Worm (Caenorhabditis elegans) whole organism, mixed stage, embryonic: ENCODE data around the gene srh-88.

Source experiments
- bed-3 ChIP-seq: fragments of 200-800 bp; sonication (Bioruptor generic); optimal IDR thresholded peaks from 3 replicates; lab custom pipeline; 2018; ENCODE audit warnings: mild to moderate bottlenecking, missing genetic modification characterization, moderate library complexity, missing compliant biosample characterization
- blmp-1 ChIP-seq: fragments of 150-350 bp; optimal IDR thresholded peaks from 2 replicates; lab custom pipeline; 2014; ENCODE audit warnings: missing biosample characterization, missing genetic modification characterization
- ceh-39 ChIP-seq: fragments of 150-350 bp; optimal IDR thresholded peaks from 2 replicates; lab custom pipeline; 2014; ENCODE audit warnings: missing biosample characterization, missing genetic modification characterization
- ceh-43 ChIP-seq: fragments of 200-800 bp; sonication (Bioruptor generic); optimal IDR thresholded peaks from 2 replicates; lab custom pipeline; 2018; ENCODE audit warnings: mild to moderate bottlenecking, missing genetic modification characterization, moderate library complexity, missing compliant biosample characterization
- ceh-83 ChIP-seq: fragments of 200-800 bp; sonication (Bioruptor generic); optimal IDR thresholded peaks from 2 replicates; lab custom pipeline; 2018; ENCODE audit warnings: mild to moderate bottlenecking, missing genetic modification characterization, missing compliant biosample characterization
- ces-1 ChIP-seq: fragments of 150-350 bp; optimal IDR thresholded peaks from 2 replicates; lab custom pipeline; 2014; ENCODE audit warnings: missing biosample characterization, missing genetic modification reagents, missing genetic modification characterization
- cnd-1 ChIP-seq: fragments of 200-800 bp; sonication (Bioruptor generic); optimal IDR thresholded peaks from 2 replicates; lab custom pipeline; 2018; ENCODE audit warnings: mild to moderate bottlenecking, missing genetic modification characterization, missing compliant biosample characterization
- elt-1 ChIP-seq: sonication (generic microtip); optimal IDR thresholded peaks from 2 replicates; lab custom pipeline; 2017; ENCODE audit warnings: missing genetic modification characterization, mild to moderate bottlenecking, missing compliant biosample characterization, antibody characterized with exemption, moderate library complexity, borderline replicate concordance; ENCODE audit not compliant: insufficient read depth
- elt-3 ChIP-seq: fragments of 150-350 bp; optimal IDR thresholded peaks from 2 replicates; lab custom pipeline; 2014; ENCODE audit warnings: missing biosample characterization, missing genetic modification characterization
- flh-1 ChIP-seq: fragments of 200-800 bp; sonication (Bioruptor generic); optimal IDR thresholded peaks from 2 replicates; lab custom pipeline; 2018; ENCODE audit warnings: mild to moderate bottlenecking, missing genetic modification characterization, moderate library complexity, missing compliant biosample characterization
- ham-2 ChIP-seq: fragments of 200-800 bp; sonication (Bioruptor generic); optimal IDR thresholded peaks from 2 replicates; lab custom pipeline; 2018; ENCODE audit warnings: mild to moderate bottlenecking, missing genetic modification characterization, missing compliant biosample characterization
- hlh-1 ChIP-seq: fragments of 150-350 bp; optimal IDR thresholded peaks from 2 replicates; lab custom pipeline; 2014; ENCODE audit warnings: missing biosample characterization, missing genetic modification reagents, missing genetic modification characterization
- lin-13 ChIP-seq: fragments of 150-350 bp; optimal IDR thresholded peaks from 2 replicates; lab custom pipeline; 2014; ENCODE audit warnings: missing biosample characterization, missing genetic modification characterization
- lin-32 ChIP-seq: fragments of 200-800 bp; sonication (Bioruptor generic); optimal IDR thresholded peaks from 2 replicates; lab custom pipeline; 2018; ENCODE audit warnings: mild to moderate bottlenecking, missing genetic modification characterization, missing compliant biosample characterization
- lsy-2 ChIP-seq: fragments of 150-350 bp; optimal IDR thresholded peaks from 2 replicates; lab custom pipeline; 2014; ENCODE audit warnings: missing biosample characterization, missing genetic modification characterization
- mab-5 ChIP-seq: fragments of 150-350 bp; optimal IDR thresholded peaks from 2 replicates; lab custom pipeline; 2014; ENCODE audit warnings: missing biosample characterization, missing genetic modification characterization
- mep-1 ChIP-seq: fragments of 150-350 bp; optimal IDR thresholded peaks from 2 replicates; lab custom pipeline; 2017; ENCODE audit warnings: missing biosample characterization, missing genetic modification reagents, missing genetic modification characterization, inconsistent platforms
- mls-2 ChIP-seq: sonication (generic microtip); optimal IDR thresholded peaks from 2 replicates; lab custom pipeline; 2016; ENCODE audit warnings: mild to moderate bottlenecking, missing genetic modification characterization, moderate library complexity, missing compliant biosample characterization
- nhr-12 ChIP-seq: fragments of 150-350 bp; optimal IDR thresholded peaks from 2 replicates; lab custom pipeline; 2014; ENCODE audit warnings: missing biosample characterization, missing genetic modification characterization
- nhr-2 ChIP-seq: fragments of 150-350 bp; optimal IDR thresholded peaks from 2 replicates; lab custom pipeline; 2014; ENCODE audit warnings: missing biosample characterization, missing genetic modification characterization
- nhr-237 ChIP-seq: fragments of 150-350 bp; optimal IDR thresholded peaks from 2 replicates; lab custom pipeline; 2014; ENCODE audit warnings: missing biosample characterization, missing genetic modification characterization
- nhr-28 ChIP-seq: fragments of 150-350 bp; optimal IDR thresholded peaks from 2 replicates; lab custom pipeline; 2014; ENCODE audit warnings: missing biosample characterization, missing genetic modification characterization
- nhr-76 ChIP-seq: sonication (generic microtip); optimal IDR thresholded peaks from 2 replicates; lab custom pipeline; 2017; ENCODE audit warnings: missing biosample characterization, missing genetic modification characterization
- pha-4 ChIP-seq: fragments of 150-350 bp; optimal IDR thresholded peaks from 2 replicates; lab custom pipeline; 2018; ENCODE audit warnings: missing biosample characterization, missing genetic modification reagents, missing genetic modification characterization
- sem-2 ChIP-seq: fragments of 200-800 bp; sonication (Bioruptor generic); optimal IDR thresholded peaks from 2 replicates; lab custom pipeline; 2018; ENCODE audit warnings: mild to moderate bottlenecking, missing genetic modification characterization, missing compliant biosample characterization
- sptf-1 ChIP-seq: sonication (generic microtip); optimal IDR thresholded peaks from 2 replicates; lab custom pipeline; 2017; ENCODE audit warnings: mild to moderate bottlenecking, missing genetic modification characterization, moderate library complexity, missing compliant biosample characterization
- tbx-8 ChIP-seq: fragments of 200-800 bp; sonication (Bioruptor generic); optimal IDR thresholded peaks from 2 replicates; lab custom pipeline; 2018; ENCODE audit warnings: mild to moderate bottlenecking, missing genetic modification characterization, moderate library complexity, missing compliant biosample characterization
- unc-120 ChIP-seq: sonication (generic microtip); optimal IDR thresholded peaks from 2 replicates; lab custom pipeline; 2017; ENCODE audit warnings: missing genetic modification characterization, missing compliant biosample characterization; ENCODE audit not compliant: poor library complexity, severe bottlenecking
- unc-39 ChIP-seq: fragments of 150-350 bp; optimal IDR thresholded peaks from 2 replicates; lab custom pipeline; 2014; ENCODE audit warnings: missing biosample characterization, missing genetic modification characterization
- zip-8 ChIP-seq: fragments of 150-350 bp; optimal IDR thresholded peaks from 2 replicates; lab custom pipeline; 2014; ENCODE audit warnings: missing biosample characterization, missing genetic modification characterization
- ztf-11 ChIP-seq: fragments of 150-350 bp; optimal IDR thresholded peaks from 2 replicates; lab custom pipeline; 2014; ENCODE audit warnings: missing biosample characterization, missing genetic modification characterization

Gene srh-88

DNA sequence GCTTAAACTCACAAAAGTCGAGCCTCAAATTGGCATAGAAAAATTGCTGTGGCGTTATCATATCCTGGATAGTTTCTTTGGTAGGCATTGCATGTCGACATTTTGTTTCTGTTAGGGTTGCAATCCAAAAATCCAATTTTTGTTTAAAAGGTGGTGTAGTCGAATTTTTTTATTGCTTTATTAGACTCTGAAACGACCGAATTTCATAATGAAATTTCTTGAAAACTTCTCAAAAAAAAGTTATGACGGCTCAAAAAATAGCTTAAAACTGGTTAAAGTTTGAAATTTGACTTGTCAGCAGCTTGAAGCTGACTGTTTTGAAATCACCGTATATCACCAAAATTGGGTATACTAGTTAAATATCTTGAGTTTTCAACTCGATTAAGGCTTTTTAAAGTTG is 23.3 kb downstream of the srh-88 start, which contains the start of gene srw-143:
Gene srw-143 (minus strand): TSS at position 101 of the 400 bp plus-strand sequence.
- no peak for TF ChIP-seq ceh-83 (GFP tag; lab: Kevin White, UChicago)
- no peak for TF ChIP-seq lsy-2 (tag; lab: Kevin White, UChicago)
- no peak for TF ChIP-seq mab-5 (tag; lab: Kevin White, UChicago)
- TF ChIP-seq blmp-1 (tag; lab: Kevin White, UChicago), result no peak
- TF ChIP-seq nhr-2 (tag; lab: Kevin White, UChicago), result no peak
- no peak for TF ChIP-seq nhr-12 (tag; lab: Kevin White, UChicago)
- TF ChIP-seq hlh-1 (tag; lab: Kevin White, UChicago), result no peak
- TF ChIP-seq, all 35 proteins: peak for 0

DNA sequence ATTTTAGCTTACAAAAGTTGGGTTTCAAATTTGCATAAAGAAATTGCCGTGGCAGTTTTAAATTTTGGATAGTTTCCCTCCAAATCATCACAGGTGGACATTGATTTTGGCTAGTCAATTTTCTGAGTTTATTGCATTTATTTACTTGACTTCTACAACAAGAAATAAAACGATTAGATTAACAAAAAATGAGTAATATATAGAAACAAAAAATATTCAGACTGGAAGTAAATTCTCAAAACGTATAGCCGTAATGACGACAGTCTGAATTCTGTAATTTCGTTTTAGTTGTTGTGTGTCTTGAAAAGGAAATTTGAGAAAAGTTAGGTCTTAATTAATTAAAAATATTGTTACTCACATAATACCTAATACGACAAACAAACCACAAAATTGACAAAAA is 26.2 kb downstream of the srh-88 start, which contains the start of gene srw-141:
Gene srw-141 (minus strand): TSS at position 101 of the 400 bp plus-strand sequence.
- TF ChIP-seq elt-3 (tag; lab: Kevin White, UChicago) (no peak), ceh-39 (tag; lab: Kevin White, UChicago) (no peak), mls-2 (tag; lab: Kevin White, UChicago) (no peak), mab-5 (tag; lab: Kevin White, UChicago) (no peak), sptf-1 (no peak), blmp-1 (tag; lab: Kevin White, UChicago) (no peak), lin-32 (GFP tag; lab: Kevin White, UChicago) (no peak), sem-2 (GFP tag; lab: Kevin White, UChicago) (no peak), ceh-43 (GFP tag; lab: Kevin White, UChicago) (no peak), ces-1 (GFP tag; lab: Kevin White, UChicago) (no peak), bed-3 (GFP tag; lab: Kevin White, UChicago) (no peak)

ce11 chrV:2934075-2934474 is 30.6 kb downstream of the srh-88 start, which contains the start of gene srh-247:
Gene srh-247 (minus strand): TSS chrV:2934175.
- TF ChIP-seq ces-1 (GFP tag; lab: Kevin White, UChicago) (no peak), nhr-12 (tag; lab: Kevin White, UChicago) (no peak), nhr-237 (no peak), elt-3 (tag; lab: Kevin White, UChicago) (no peak), elt-1 (tag; lab: Kevin White, UChicago) (no peak), sptf-1 (no peak), flh-1 (GFP tag; lab: Kevin White, UChicago) (no peak), ham-2 (GFP tag; lab: Kevin White, UChicago) (no peak), nhr-28 (tag; lab: Kevin White, UChicago) (no peak), ceh-39 (tag; lab: Kevin White, UChicago) (no peak), cnd-1 (tag; lab: Kevin White, UChicago) (no peak), lsy-2 (tag; lab: Kevin White, UChicago) (no peak), unc-39 (tag; lab: Kevin White, UChicago) (no peak), sem-2 (GFP tag; lab: Kevin White, UChicago) (no peak)

ce11 chrV:2931252-2931651 is 33.4 kb downstream of the srh-88 start, which contains the start of gene C31B8.1:
Gene C31B8.1 (plus strand): TSS chrV:2931552.
- TF ChIP-seq sptf-1, result no peak
- no peak for TF ChIP-seq ces-1 (GFP tag; lab: Kevin White, UChicago)
- no peak for TF ChIP-seq nhr-76 (tag; lab: Kevin White, UChicago)
- TF ChIP-seq zip-8 (tag; lab: Kevin White, UChicago), result no peak
- TF ChIP-seq sem-2 (GFP tag; lab: Kevin White, UChicago), result no peak
- TF ChIP-seq cnd-1 (tag; lab: Kevin White, UChicago), result no peak
- no peak for TF ChIP-seq lin-32 (GFP tag; lab: Kevin White, UChicago)
- no peak for TF ChIP-seq tbx-8 (GFP tag; lab: Kevin White, UChicago)
- no peak for TF ChIP-seq pha-4 (tag; lab: Kevin White, UChicago)
- TF ChIP-seq nhr-237, result no peak
- no peak for TF ChIP-seq unc-120 (tag; lab: Kevin White, UChicago)
- no peak for TF ChIP-seq ceh-43 (GFP tag; lab: Kevin White, UChicago)
- no peak for TF ChIP-seq ceh-83 (GFP tag; lab: Kevin White, UChicago)
- no peak for TF ChIP-seq lsy-2 (tag; lab: Kevin White, UChicago)

ce11 chrV:2929753-2930152 is 34.9 kb downstream of the srh-88 start, which contains the start of gene C31B8.16:
Gene C31B8.16 (plus strand): TSS chrV:2930053.
- TF ChIP-seq tbx-8 (GFP tag; lab: Kevin White, UChicago), result no peak
- TF ChIP-seq nhr-237, result no peak
- no peak for TF ChIP-seq ceh-43 (GFP tag; lab: Kevin White, UChicago)
- no peak for TF ChIP-seq ceh-39 (tag; lab: Kevin White, UChicago)
- no peak for TF ChIP-seq nhr-28 (tag; lab: Kevin White, UChicago)
- TF ChIP-seq mep-1 (tag; lab: Kevin White, UChicago), result no peak
- TF ChIP-seq unc-39 (tag; lab: Kevin White, UChicago), result no peak
- no peak for TF ChIP-seq lin-13 (tag; lab: Kevin White, UChicago)
- no peak for TF ChIP-seq elt-1 (tag; lab: Kevin White, UChicago)
- no peak for TF ChIP-seq ztf-11 (tag; lab: Kevin White, UChicago)
- no peak for TF ChIP-seq ham-2 (GFP tag; lab: Kevin White, UChicago)
- TF ChIP-seq pha-4 (tag; lab: Kevin White, UChicago), result no peak
- TF ChIP-seq, all 35 proteins: peak for 0
